Worm (Caenorhabditis elegans): ENCODE measurements around the gene T25B6.3.
A peak's percentile ranks its signal among the peaks of the same experiment; 100 is the strongest.

The T25B6.3 gene

ce11 chrX:9067230-9067822 lies 39.9 kb downstream of the T25B6.3 start:
- TF ChIP-seq syd-9 (tag; optimal IDR thresholded peaks at IDR 0.05) = no peak
- no peak for TF ChIP-seq fkh-6 (tag; optimal IDR thresholded peaks at IDR 0.05)
- no peak for TF ChIP-seq eyg-1 (tag; optimal IDR thresholded peaks at IDR 0.05)
- no peak for TF ChIP-seq ztf-16 (tag; optimal IDR thresholded peaks at IDR 0.05)
- no peak for TF ChIP-seq ceh-45 (GFP tag; IDR thresholded peaks at IDR 0.05)
- TF ChIP-seq ceh-31 (tag; optimal IDR thresholded peaks at IDR 0.05) = no peak
- TF ChIP-seq ceh-24 (tag; optimal IDR thresholded peaks at IDR 0.05) = no peak
- TF ChIP-seq lin-11 (tag; optimal IDR thresholded peaks at IDR 0.05) = no peak
- no peak for TF ChIP-seq hlh-30 (tag; optimal IDR thresholded peaks at IDR 0.05; ENCODE audit: insufficient read depth)
- no peak for TF ChIP-seq nhr-232 (tag; optimal IDR thresholded peaks at IDR 0.05)
- no peak for TF ChIP-seq ahr-1 (tag; optimal IDR thresholded peaks at IDR 0.05)
- TF ChIP-seq Y22D7AL.16 (tag; optimal IDR thresholded peaks at IDR 0.05) = no peak
- TF ChIP-seq unc-3 (GFP tag; conservative IDR thresholded peaks at IDR 0.05) = no peak
- no peak for TF ChIP-seq unc-3 (tag; optimal IDR thresholded peaks at IDR 0.05)
- TF ChIP-seq pqm-1 (tag; optimal IDR thresholded peaks at IDR 0.05) = no peak
- TF ChIP-seq mec-3 (tag; optimal IDR thresholded peaks at IDR 0.05; ENCODE audit: borderline replicate concordance) = no peak
- TF ChIP-seq nfya-1 (tag; optimal IDR thresholded peaks at IDR 0.05) = no peak
- no peak for TF ChIP-seq npax-4 (tag; optimal IDR thresholded peaks at IDR 0.05)
- no peak for TF ChIP-seq C08G9.2 (tag; optimal IDR thresholded peaks at IDR 0.05)
- no peak for TF ChIP-seq ets-4 (tag; optimal IDR thresholded peaks at IDR 0.05)
- TF ChIP-seq unc-42 (tag; optimal IDR thresholded peaks at IDR 0.05) = no peak

DNA sequence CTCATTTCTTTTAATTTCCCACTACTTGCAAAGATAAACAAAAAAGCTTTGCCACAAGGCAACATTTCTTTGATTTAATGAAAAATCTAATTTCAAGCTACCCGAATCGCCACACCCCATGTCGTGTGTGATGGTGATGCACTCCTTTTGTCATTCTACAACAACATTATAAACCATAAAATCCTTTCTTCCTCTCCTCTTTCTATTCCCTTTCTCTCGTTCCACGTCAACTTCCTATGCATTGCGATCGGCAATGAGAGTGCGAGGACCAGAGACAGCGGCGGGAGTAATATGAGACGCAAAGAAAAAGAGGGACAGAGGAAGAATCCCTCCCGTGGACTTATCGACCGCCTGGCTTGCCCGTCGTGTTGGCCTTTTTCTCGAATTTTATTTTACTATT lies 40.7 kb downstream of the T25B6.3 start:
- no peak for TF ChIP-seq pha-4 (tag; optimal IDR thresholded peaks at IDR 0.05)
- TF ChIP-seq F13H6.1 (tag; optimal IDR thresholded peaks at IDR 0.05) = no peak
- no peak for TF ChIP-seq ref-2 (tag; optimal IDR thresholded peaks at IDR 0.05)
- TF ChIP-seq ceh-9 (tag; optimal IDR thresholded peaks at IDR 0.05) = no peak
- no peak for TF ChIP-seq ttx-3 (tag; optimal IDR thresholded peaks at IDR 0.05)
- no peak for TF ChIP-seq ceh-6 (GFP tag; optimal IDR thresholded peaks at IDR 0.05)
- no peak for TF ChIP-seq syd-9 (tag; optimal IDR thresholded peaks at IDR 0.05)
- TF ChIP-seq unc-55 (GFP tag; optimal IDR thresholded peaks at IDR 0.05) = peak; percentile 60
- peak; percentile 82 for TF ChIP-seq unc-42 (tag; optimal IDR thresholded peaks at IDR 0.05)
- TF ChIP-seq gmeb-2 (tag; optimal IDR thresholded peaks at IDR 0.05) = no peak
- TF ChIP-seq fkh-10 (GFP tag; optimal IDR thresholded peaks at IDR 0.05) = no peak
- TF ChIP-seq K02D7.2 (tag; optimal IDR thresholded peaks at IDR 0.05) = no peak
- peak; percentile 17 for TF ChIP-seq rnt-1 (tag; optimal IDR thresholded peaks at IDR 0.05)
- TF ChIP-seq pha-2 (tag; optimal IDR thresholded peaks at IDR 0.05) = no peak
- TF ChIP-seq unc-86 (tag; optimal IDR thresholded peaks at IDR 0.05) = no peak
- no peak for TF ChIP-seq C08G9.2 (tag; optimal IDR thresholded peaks at IDR 0.05)
- TF ChIP-seq ceh-24 (tag; optimal IDR thresholded peaks at IDR 0.05) = no peak
- no peak for TF ChIP-seq fax-1 (tag; optimal IDR thresholded peaks at IDR 0.05)
- TF ChIP-seq ceh-18 (tag; optimal IDR thresholded peaks at IDR 0.05) = peak; percentile 38
- no peak for TF ChIP-seq madf-2 (tag; optimal IDR thresholded peaks at IDR 0.05)
- peak; percentile 42 for TF ChIP-seq tbx-2 (tag; optimal IDR thresholded peaks at IDR 0.05)
- TF ChIP-seq lin-11 (tag; optimal IDR thresholded peaks at IDR 0.05) = no peak
- TF ChIP-seq pqm-1 (tag; optimal IDR thresholded peaks at IDR 0.05) = no peak
- TF ChIP-seq ceh-14 (tag; optimal IDR thresholded peaks at IDR 0.05) = no peak
- peak; percentile 36 for TF ChIP-seq sdc-2 (tag; optimal IDR thresholded peaks at IDR 0.05)
- peak; percentile 63 for TF ChIP-seq ceh-31 (tag; optimal IDR thresholded peaks at IDR 0.05)
- TF ChIP-seq nhr-11 (tag; optimal IDR thresholded peaks at IDR 0.05) = no peak
- no peak for TF ChIP-seq pat-9 (tag; optimal IDR thresholded peaks at IDR 0.05)
- TF ChIP-seq ceh-45 (GFP tag; IDR thresholded peaks at IDR 0.05) = no peak
- TF ChIP-seq C38D4.7 (GFP tag; optimal IDR thresholded peaks at IDR 0.05) = no peak
- TF ChIP-seq sox-2 (GFP tag; IDR thresholded peaks at IDR 0.05) = no peak
- TF ChIP-seq ceh-34 (tag; optimal IDR thresholded peaks at IDR 0.05) = peak; percentile 73
- TF ChIP-seq ets-4 (tag; optimal IDR thresholded peaks at IDR 0.05) = no peak
- no peak for TF ChIP-seq hlh-6 (tag; optimal IDR thresholded peaks at IDR 0.05)
- TF ChIP-seq pros-1 (tag; optimal IDR thresholded peaks at IDR 0.05) = peak; percentile 63
- TF ChIP-seq pag-3 (tag; optimal IDR thresholded peaks at IDR 0.05; ENCODE audit: borderline replicate concordance) = no peak
- TF ChIP-seq ceh-19 (GFP tag; optimal IDR thresholded peaks at IDR 0.05) = no peak
- no peak for TF ChIP-seq pax-1 (tag; optimal IDR thresholded peaks at IDR 0.05)
- no peak for TF ChIP-seq ama-1 (optimal IDR thresholded peaks at IDR 0.05)
- TF ChIP-seq tbx-7 (tag; optimal IDR thresholded peaks at IDR 0.05) = no peak
